Worm (Caenorhabditis elegans) whole organism, L2 larva: ENCODE measurements around the gene set-31.

Experiments used
- C34F6.9 ChIP-seq: fragments of 150-350 bp; optimal IDR thresholded peaks from 2 replicates; lab custom pipeline; 2014; ENCODE audit warnings: missing biosample characterization, missing genetic modification characterization
- F13H6.1 ChIP-seq: sonication (generic microtip); optimal IDR thresholded peaks from 2 replicates; lab custom pipeline; 2016; ENCODE audit warnings: missing genetic modification characterization, missing compliant biosample characterization
- Y55F3AM.14 ChIP-seq: fragments of 200-800 bp; sonication (Bioruptor generic); optimal IDR thresholded peaks from 2 replicates; lab custom pipeline; 2018; ENCODE audit warnings: mild to moderate bottlenecking, missing genetic modification characterization, missing compliant biosample characterization
- ZK546.5 ChIP-seq: sonication (generic microtip); optimal IDR thresholded peaks from 2 replicates; lab custom pipeline; 2017; ENCODE audit warnings: missing biosample characterization, missing genetic modification characterization
- aly-2 ChIP-seq: fragments of 150-350 bp; optimal IDR thresholded peaks from 2 replicates; lab custom pipeline; 2014; ENCODE audit warnings: missing biosample characterization, missing genetic modification characterization
- ama-1 ChIP-seq: fragments of 150-350 bp; optimal IDR thresholded peaks from 2 replicates; lab custom pipeline; 2018; ENCODE audit warnings: inconsistent platforms
- blmp-1 ChIP-seq: sonication (generic microtip); optimal IDR thresholded peaks from 2 replicates; lab custom pipeline; 2017; ENCODE audit warnings: missing genetic modification characterization, mild to moderate bottlenecking, missing compliant biosample characterization, antibody characterized with exemption, moderate library complexity; ENCODE audit not compliant: insufficient read depth
- ceh-16 ChIP-seq: fragments of 150-350 bp; optimal IDR thresholded peaks from 2 replicates; lab custom pipeline; 2014; ENCODE audit warnings: missing biosample characterization, missing genetic modification characterization
- crh-2 ChIP-seq: sonication (generic microtip); optimal IDR thresholded peaks from 2 replicates; lab custom pipeline; 2017; ENCODE audit warnings: missing biosample characterization, missing genetic modification characterization
- dmd-4 ChIP-seq: sonication (generic microtip); optimal IDR thresholded peaks from 2 replicates; lab custom pipeline; 2017; ENCODE audit warnings: missing biosample characterization, missing genetic modification characterization
- egl-27 ChIP-seq: sonication (generic microtip); optimal IDR thresholded peaks from 3 replicates; lab custom pipeline; 2017; ENCODE audit warnings: missing biosample characterization, missing genetic modification reagents, missing genetic modification characterization
- fos-1 ChIP-seq: fragments of 150-350 bp; optimal IDR thresholded peaks from 2 replicates; lab custom pipeline; 2014; ENCODE audit warnings: missing biosample characterization, missing genetic modification characterization
- gmeb-1 ChIP-seq: fragments of 150-350 bp; optimal IDR thresholded peaks from 2 replicates; lab custom pipeline; 2014; ENCODE audit warnings: missing biosample characterization, missing genetic modification characterization
- lin-11 ChIP-seq: fragments of 150-350 bp; sonication (generic microtip); optimal IDR thresholded peaks from 2 replicates; lab custom pipeline; 2014; ENCODE audit warnings: missing biosample characterization, missing genetic modification characterization, inconsistent platforms, mixed read lengths
- lin-13 ChIP-seq: fragments of 150-350 bp; optimal IDR thresholded peaks from 2 replicates; lab custom pipeline; 2014; ENCODE audit warnings: missing biosample characterization, missing genetic modification reagents, missing genetic modification characterization
- lin-39 ChIP-seq: fragments of 150-350 bp; optimal IDR thresholded peaks from 2 replicates; lab custom pipeline; 2014; ENCODE audit warnings: missing biosample characterization, missing genetic modification reagents, missing genetic modification characterization
- lsy-2 ChIP-seq, 2 experiments: fragments of 150-350 bp in 1 of 2; sonication (generic microtip) in 1 of 2; optimal IDR thresholded peaks; 2 replicates each; lab custom pipeline; 2014 to 2017; ENCODE audit warnings: missing biosample characterization in 2 of 2, missing genetic modification characterization in 2 of 2
- mab-5 ChIP-seq: fragments of 150-350 bp; optimal IDR thresholded peaks from 2 replicates; lab custom pipeline; 2014; ENCODE audit warnings: missing biosample characterization, missing genetic modification characterization
- mbf-1 ChIP-seq: sonication (generic microtip); optimal IDR thresholded peaks from 2 replicates; lab custom pipeline; 2017; ENCODE audit warnings: missing biosample characterization, missing genetic modification characterization
- mdl-1 ChIP-seq, 2 experiments: fragments of 150-350 bp in 1 of 2; sonication (generic microtip) in 1 of 2; optimal IDR thresholded peaks; 2 replicates each; lab custom pipeline; 2017; ENCODE audit warnings: missing biosample characterization in 2 of 2, missing genetic modification characterization in 2 of 2
- nhr-10 ChIP-seq: sonication (generic microtip); optimal IDR thresholded peaks from 2 replicates; lab custom pipeline; 2017; ENCODE audit warnings: missing biosample characterization, missing genetic modification characterization
- nhr-11 ChIP-seq: fragments of 150-350 bp; optimal IDR thresholded peaks from 2 replicates; lab custom pipeline; 2014; ENCODE audit warnings: missing biosample characterization, missing genetic modification characterization
- nhr-21 ChIP-seq: fragments of 150-350 bp; optimal IDR thresholded peaks from 2 replicates; lab custom pipeline; 2014; ENCODE audit warnings: missing biosample characterization, missing genetic modification characterization
- nhr-23 ChIP-seq: fragments of 150-350 bp; optimal IDR thresholded peaks from 2 replicates; lab custom pipeline; 2014; ENCODE audit warnings: missing biosample characterization, missing genetic modification reagents, missing genetic modification characterization
- nhr-237 ChIP-seq: fragments of 150-350 bp; optimal IDR thresholded peaks from 2 replicates; lab custom pipeline; 2014; ENCODE audit warnings: missing biosample characterization, missing genetic modification characterization
- nhr-25 ChIP-seq: fragments of 150-350 bp; sonication (generic microtip); optimal IDR thresholded peaks from 3 replicates; lab custom pipeline; 2014; ENCODE audit warnings: missing biosample characterization, missing genetic modification characterization
- nhr-77 ChIP-seq: fragments of 150-350 bp; optimal IDR thresholded peaks from 2 replicates; lab custom pipeline; 2014; ENCODE audit warnings: missing biosample characterization, missing genetic modification characterization
- peb-1 ChIP-seq: fragments of 150-350 bp; optimal IDR thresholded peaks from 2 replicates; lab custom pipeline; 2014; ENCODE audit warnings: missing biosample characterization, missing genetic modification characterization
- sem-4 ChIP-seq: fragments of 150-350 bp; optimal IDR thresholded peaks from 2 replicates; lab custom pipeline; 2014; ENCODE audit warnings: missing biosample characterization, missing genetic modification reagents, missing genetic modification characterization
- skn-1 ChIP-seq: sonication (generic microtip); optimal IDR thresholded peaks from 2 replicates; lab custom pipeline; 2017; ENCODE audit warnings: missing biosample characterization, missing genetic modification characterization
- sma-3 ChIP-seq: sonication (generic microtip); optimal IDR thresholded peaks from 2 replicates; lab custom pipeline; 2016; ENCODE audit warnings: missing genetic modification reagents, missing genetic modification characterization, missing compliant biosample characterization
- sma-9 ChIP-seq, 2 experiments: fragments of 150-350 bp in 1 of 2; sonication (generic microtip) in 1 of 2; optimal IDR thresholded peaks; 2 replicates each; lab custom pipeline; 2014 to 2016; ENCODE audit warnings: missing genetic modification characterization in 2 of 2, mild to moderate bottlenecking in 1 of 2, missing biosample characterization in 1 of 2, missing compliant biosample characterization in 1 of 2, missing genetic modification reagents in 1 of 2, moderate library complexity in 1 of 2
- snpc-4 ChIP-seq: fragments of 150-350 bp; optimal IDR thresholded peaks from 2 replicates; lab custom pipeline; 2014; ENCODE audit warnings: missing biosample characterization, missing genetic modification characterization
- unc-39 ChIP-seq: fragments of 150-350 bp; optimal IDR thresholded peaks from 2 replicates; lab custom pipeline; 2014; ENCODE audit warnings: missing biosample characterization, missing genetic modification characterization
- unc-55 ChIP-seq: fragments of 150-350 bp; sonication (generic microtip); optimal IDR thresholded peaks from 3 replicates; lab custom pipeline; 2014; ENCODE audit warnings: missing biosample characterization, missing genetic modification reagents, missing genetic modification characterization
- unc-62 ChIP-seq: fragments of 150-350 bp; optimal IDR thresholded peaks from 2 replicates; lab custom pipeline; 2014; ENCODE audit warnings: missing biosample characterization, missing genetic modification reagents, missing genetic modification characterization
- zag-1 ChIP-seq: fragments of 150-350 bp; optimal IDR thresholded peaks from 2 replicates; lab custom pipeline; 2014; ENCODE audit warnings: missing biosample characterization, missing genetic modification characterization
- ztf-1 ChIP-seq: fragments of 200-800 bp; sonication (Bioruptor generic); conservative IDR thresholded peaks from 2 replicates; pipeline ENCODE4 v1.3.6; 2022; ENCODE audit warnings: missing genetic modification characterization, missing compliant biosample characterization
- ztf-4 ChIP-seq: fragments of 150-350 bp; optimal IDR thresholded peaks from 2 replicates; lab custom pipeline; 2014; ENCODE audit warnings: missing biosample characterization, missing genetic modification characterization

set-31 gene

DNA sequence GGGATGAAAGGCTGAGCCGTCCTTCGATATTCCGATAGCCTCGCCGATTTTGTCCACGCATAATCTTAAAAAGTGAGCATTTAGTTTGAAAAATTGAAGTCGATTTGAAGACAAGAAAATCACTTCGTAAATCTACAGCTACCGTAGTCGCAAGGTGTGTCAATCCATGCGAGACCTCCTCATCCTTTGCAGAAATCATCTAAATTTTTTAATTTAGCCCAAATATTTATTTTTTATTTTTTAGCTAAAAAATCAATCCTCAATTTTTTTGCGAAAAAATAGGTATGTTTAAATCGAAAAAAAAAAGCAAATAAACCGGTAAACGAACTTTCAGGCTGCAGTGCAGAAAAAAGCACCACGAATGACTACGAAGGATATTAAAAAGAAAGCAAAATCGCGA is at the start of gene set-31, which contains the start of gene nxf-2:
Gene set-31 (plus strand): TSS at position 169 of the 400 bp plus-strand sequence.
Gene nxf-2 (minus strand): TSS at position 101 of the 400 bp plus-strand sequence.
- TF ChIP-seq nhr-11 (tag; lab: Kevin White, UChicago) (no peak), ztf-4 (tag; lab: Kevin White, UChicago) (no peak), mbf-1 (no peak), lsy-2 (tag; optimal IDR thresholded peaks at IDR 0.05; lab: Kevin White, UChicago) (peak in 1 of 2 experiments; percentile 41), Y55F3AM.14 (no peak)

DNA sequence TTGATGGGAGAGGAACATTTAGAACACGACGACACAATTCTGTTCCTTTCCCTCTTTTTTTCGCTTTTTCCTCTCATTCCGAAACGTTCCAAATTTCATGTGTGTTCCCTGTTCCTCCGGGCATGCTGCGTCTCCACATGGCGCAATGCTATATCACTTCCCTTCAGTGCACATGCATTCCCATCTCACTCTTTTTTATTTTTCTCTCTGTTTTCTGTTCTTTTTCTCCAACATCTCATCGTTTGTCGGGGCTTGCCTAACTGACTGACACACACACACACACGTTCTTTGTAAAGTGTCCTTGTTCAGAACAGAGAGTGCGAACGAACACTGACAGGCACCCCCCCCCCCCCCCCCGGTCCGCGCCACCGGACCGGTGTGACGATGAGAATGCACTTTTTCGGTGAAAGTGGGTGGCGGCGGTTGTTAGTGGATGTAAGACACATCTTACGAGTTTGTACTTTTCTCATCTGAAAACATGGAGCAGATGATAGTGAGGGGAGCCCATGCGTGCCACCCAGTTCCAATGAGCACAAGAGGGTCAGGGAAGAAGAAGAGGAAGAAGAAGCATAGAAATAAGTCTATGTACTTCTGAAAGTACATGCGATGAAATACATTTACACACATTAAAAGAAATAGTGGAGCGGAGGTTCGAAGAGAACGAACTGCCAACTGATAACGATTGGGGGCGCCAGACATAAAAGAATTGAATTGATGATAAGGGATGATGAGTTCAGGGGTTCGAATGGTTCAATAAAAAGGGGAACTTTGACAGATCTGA is 49.2 kb upstream of the set-31 start:
- peak; percentile 95 for TF ChIP-seq fos-1
- peak; percentile 52 for TF ChIP-seq egl-27 (tag; lab: Kevin White, UChicago)
- TF ChIP-seq sem-4 (tag; lab: Kevin White, UChicago) = peak; percentile 84
- TF ChIP-seq ceh-16 (tag; lab: Kevin White, UChicago) = peak; percentile 30
- peak; percentile 96 for TF ChIP-seq blmp-1 (tag; lab: Kevin White, UChicago)
- peak; percentile 44 for TF ChIP-seq Y55F3AM.14
- TF ChIP-seq sma-9 (GFP tag; optimal IDR thresholded peaks at IDR 0.05; lab: Kevin White, UChicago) = peak; percentile 90
- TF ChIP-seq sma-9 (tag; optimal IDR thresholded peaks at IDR 0.05; lab: Kevin White, UChicago) = peak; percentile 7
- peak; percentile 60 to 69 for TF ChIP-seq mdl-1 (tag; optimal IDR thresholded peaks at IDR 0.05; lab: Kevin White, UChicago)
- peak in 1 of 2 experiments; percentile 52 for TF ChIP-seq lsy-2 (tag; optimal IDR thresholded peaks at IDR 0.05; lab: Kevin White, UChicago)
- no peak for TF ChIP-seq gmeb-1 (tag; lab: Kevin White, UChicago)
- TF ChIP-seq C34F6.9 (tag; lab: Kevin White, UChicago) = peak; percentile 20
- TF ChIP-seq ama-1 (lab: Kevin White, UChicago) = no peak
- TF ChIP-seq nhr-21 = peak; percentile 44
- no peak for TF ChIP-seq ZK546.5
- TF ChIP-seq skn-1 = peak; percentile 37
- no peak for TF ChIP-seq snpc-4 (tag; lab: Kevin White, UChicago)

DNA sequence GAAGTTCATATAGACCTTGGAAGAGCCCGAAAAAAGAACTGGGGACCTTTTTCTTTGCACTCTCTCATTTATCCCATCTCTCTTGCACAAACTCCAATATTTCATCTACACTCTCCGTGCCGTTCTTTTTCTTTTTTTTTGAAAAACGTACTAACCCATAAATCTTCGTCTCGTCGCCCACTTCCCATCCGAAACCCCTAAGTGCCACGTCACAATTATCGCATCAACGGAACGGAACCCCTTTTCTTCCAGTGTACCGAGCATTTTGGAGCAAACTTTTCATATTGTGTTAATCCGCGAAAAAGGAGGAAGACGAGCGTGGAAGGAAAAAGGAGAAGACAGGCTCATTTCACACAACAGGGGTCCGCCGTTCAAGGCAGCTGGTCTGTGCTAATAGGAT is 48.3 kb upstream of the set-31 start:
- TF ChIP-seq sem-4 (tag; lab: Kevin White, UChicago) = no peak
- TF ChIP-seq nhr-10 (tag; lab: Kevin White, UChicago) = no peak
- TF ChIP-seq ztf-1 (GFP tag; lab: Robert Waterston, UW) = no peak
- TF ChIP-seq fos-1 = no peak
- no peak for TF ChIP-seq ZK546.5
- TF ChIP-seq unc-39 (tag; lab: Kevin White, UChicago) = no peak
- peak; percentile 63 for TF ChIP-seq crh-2 (tag; lab: Kevin White, UChicago)
- TF ChIP-seq aly-2 (tag; lab: Kevin White, UChicago) = no peak
- no peak for TF ChIP-seq F13H6.1 (tag; lab: Kevin White, UChicago)
- TF ChIP-seq lin-13 (GFP tag; lab: Kevin White, UChicago) = no peak
- no peak for TF ChIP-seq nhr-23 (tag; lab: Kevin White, UChicago)
- TF ChIP-seq nhr-77 (tag; lab: Kevin White, UChicago) = no peak
- no peak for TF ChIP-seq unc-55
- no peak for TF ChIP-seq sma-9 (GFP tag; optimal IDR thresholded peaks at IDR 0.05; lab: Kevin White, UChicago)
- no peak for TF ChIP-seq sma-9 (tag; optimal IDR thresholded peaks at IDR 0.05; lab: Kevin White, UChicago)
- TF ChIP-seq mab-5 (tag; lab: Kevin White, UChicago) = peak; percentile 45
- no peak for TF ChIP-seq mdl-1 (tag; optimal IDR thresholded peaks at IDR 0.05; lab: Kevin White, UChicago)
- no peak for TF ChIP-seq C34F6.9 (tag; lab: Kevin White, UChicago)
- TF ChIP-seq Y55F3AM.14 = no peak
- no peak for TF ChIP-seq skn-1
- no peak for TF ChIP-seq mbf-1
- TF ChIP-seq zag-1 = peak; percentile 4

DNA sequence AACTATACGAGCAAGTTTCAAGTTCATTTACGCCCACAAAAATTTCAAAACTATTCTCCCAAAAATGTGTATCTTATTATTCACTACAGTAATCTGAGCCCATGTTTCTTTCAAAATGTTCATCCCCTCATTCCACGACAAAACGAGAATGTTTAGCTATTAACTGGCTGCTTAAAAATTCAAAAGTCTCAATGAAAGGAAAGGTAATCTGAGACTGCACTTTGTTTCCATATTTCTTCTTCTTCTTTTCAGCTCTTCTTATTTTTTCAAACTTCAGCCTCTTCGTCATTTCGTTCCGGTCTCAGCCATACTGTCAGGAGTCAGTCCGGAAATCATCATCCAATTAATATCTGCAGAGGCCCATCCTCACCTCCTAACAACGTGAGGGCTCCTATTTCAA is 44.9 kb upstream of the set-31 start, which contains the start of gene unc-39:
Gene unc-39 (plus strand): TSS at position 301 of the 400 bp plus-strand sequence.
- no peak for TF ChIP-seq nhr-25 (tag; lab: Kevin White, UChicago)
- no peak for TF ChIP-seq F13H6.1 (tag; lab: Kevin White, UChicago)
- no peak for TF ChIP-seq zag-1
- TF ChIP-seq nhr-23 (tag; lab: Kevin White, UChicago) = no peak
- no peak for TF ChIP-seq unc-62 (GFP tag; lab: Kevin White, UChicago)
- TF ChIP-seq unc-39 (tag; lab: Kevin White, UChicago) = no peak
- no peak for TF ChIP-seq sma-3 (GFP tag; lab: Kevin White, UChicago)
- TF ChIP-seq nhr-237 (tag; lab: Kevin White, UChicago) = no peak
- no peak for TF ChIP-seq lin-39 (tag; lab: Kevin White, UChicago)
- no peak for TF ChIP-seq ztf-4 (tag; lab: Kevin White, UChicago)
- TF ChIP-seq dmd-4 = no peak
- no peak for TF ChIP-seq egl-27 (tag; lab: Kevin White, UChicago)
- no peak for TF ChIP-seq lin-13 (GFP tag; lab: Kevin White, UChicago)
- TF ChIP-seq mdl-1 (tag; optimal IDR thresholded peaks at IDR 0.05; lab: Kevin White, UChicago) = no peak
- no peak for TF ChIP-seq snpc-4 (tag; lab: Kevin White, UChicago)
- TF ChIP-seq peb-1 (tag; lab: Kevin White, UChicago) = no peak
- TF ChIP-seq lin-11 (tag; lab: Kevin White, UChicago) = no peak
- TF ChIP-seq ceh-16 (tag; lab: Kevin White, UChicago) = no peak
- no peak for TF ChIP-seq ama-1 (lab: Kevin White, UChicago)
- TF ChIP-seq fos-1 = no peak
